Fruit fly (Drosophila melanogaster): ENCODE data around the gene grass.
A peak's percentile ranks its signal among the peaks of the same experiment; 100 is the strongest.

The grass gene

DNA sequence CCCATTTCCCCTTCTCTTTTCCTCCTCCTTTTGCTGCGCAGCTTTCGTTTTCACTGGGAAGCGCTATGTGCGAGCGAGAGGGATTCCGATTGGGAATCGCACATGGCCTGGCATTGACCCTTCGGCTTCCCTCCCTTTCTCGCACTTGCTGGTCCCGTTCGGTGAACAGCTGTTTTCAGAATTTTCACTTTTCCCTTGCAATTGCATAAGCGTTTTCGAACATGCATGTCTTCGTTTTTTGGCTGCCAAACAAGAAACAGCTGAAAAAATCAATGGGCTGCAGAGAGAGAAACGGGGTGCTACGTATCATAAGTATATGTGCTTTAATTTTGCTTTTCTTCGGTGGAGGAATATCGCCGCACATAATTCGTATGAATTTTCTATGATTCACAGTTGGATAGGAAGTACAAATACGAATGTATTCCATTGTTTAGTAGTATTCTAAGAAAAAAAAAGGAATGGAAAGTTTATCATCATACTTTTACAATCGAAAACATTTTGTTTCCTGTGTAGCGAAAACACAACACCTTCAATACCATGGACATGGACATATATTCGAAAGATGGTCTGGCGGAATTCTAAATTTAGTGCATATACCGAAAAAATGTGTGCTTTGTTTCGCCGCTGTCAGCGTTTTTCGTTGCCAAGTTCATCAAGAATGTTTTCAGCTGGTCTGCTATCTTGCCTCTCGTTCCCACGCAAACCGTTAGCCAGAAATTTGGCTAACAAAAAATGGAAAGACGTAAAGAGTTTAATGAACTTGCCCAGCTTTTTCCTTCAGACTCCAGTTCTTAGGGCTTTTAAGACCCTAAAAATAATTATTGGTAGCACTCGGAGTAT, 5.4 kb upstream of the grass start:
- TF ChIP-seq pan (optimal IDR thresholded peaks at IDR 0.05) = peak; percentile 47
- TF ChIP-seq CG8478 (optimal IDR thresholded peaks at IDR 0.05) = no peak
- no peak for TF ChIP-seq Dll (optimal IDR thresholded peaks at IDR 0.05)
- no peak for TF ChIP-seq EcR (GFP tag; optimal IDR thresholded peaks at IDR 0.05)

DNA sequence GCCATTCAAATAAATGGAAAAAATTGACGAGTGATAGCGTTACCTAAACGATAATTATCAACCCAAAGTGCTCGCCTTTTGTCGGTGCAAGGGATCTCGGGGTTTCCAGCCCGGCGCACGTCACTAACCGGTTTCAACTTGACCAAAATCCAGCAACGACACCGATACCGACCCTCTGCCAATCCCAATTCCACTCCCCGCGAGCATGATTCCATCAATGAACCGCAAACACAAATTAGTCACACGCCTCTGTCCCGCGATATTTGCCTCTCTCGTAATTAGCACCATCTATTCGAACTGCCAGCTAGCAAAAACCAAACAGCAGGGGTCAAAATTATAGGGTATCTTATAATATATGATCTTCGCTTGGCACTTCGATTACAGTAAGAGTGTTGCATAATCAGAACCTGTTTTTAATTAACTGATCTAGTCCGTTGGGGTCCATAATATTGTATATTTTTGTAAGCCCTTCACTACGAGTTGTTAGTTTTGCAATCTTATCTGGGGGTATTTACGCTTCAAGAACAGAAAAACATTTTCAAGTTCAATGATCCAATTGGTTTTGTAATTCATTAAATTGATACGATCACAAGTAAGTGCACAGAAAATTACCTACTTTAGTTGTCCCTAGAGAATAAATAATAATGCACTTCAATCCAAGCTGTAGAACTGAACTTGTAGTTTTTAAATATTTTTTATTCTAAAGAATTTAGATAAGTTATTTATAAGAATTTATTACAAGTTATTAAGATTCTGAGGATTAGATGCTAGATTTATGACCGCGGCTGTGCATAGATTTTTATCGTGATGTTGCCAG, 4.5 kb upstream of the grass start:
- TF ChIP-seq EcR (GFP tag; optimal IDR thresholded peaks at IDR 0.05) (no peak), Dll (optimal IDR thresholded peaks at IDR 0.05) (no peak), CG8478 (optimal IDR thresholded peaks at IDR 0.05) (no peak), usp (GFP tag; optimal IDR thresholded peaks at IDR 0.05) (no peak), psq (optimal IDR thresholded peaks at IDR 0.05) (no peak), pan (optimal IDR thresholded peaks at IDR 0.05) (no peak)

DNA sequence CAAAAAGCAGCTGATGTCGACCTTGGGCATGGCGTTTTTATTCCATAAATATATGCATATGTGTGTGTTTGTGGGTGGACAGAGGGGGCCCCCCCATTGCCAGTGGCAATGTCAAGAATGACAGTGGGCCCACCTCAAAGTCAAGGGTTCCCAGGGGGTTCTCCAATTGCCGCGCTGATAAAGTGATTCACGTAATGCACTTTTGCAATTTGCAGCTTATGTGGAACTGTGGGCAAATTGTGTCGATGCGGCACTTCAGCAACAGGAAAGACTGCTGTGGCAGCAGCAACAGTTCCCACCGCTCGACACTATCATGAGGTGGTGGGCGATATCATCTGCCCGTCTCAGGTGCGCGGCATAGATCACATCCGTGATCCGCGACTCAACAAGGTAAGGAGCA, 3.7 kb upstream of the grass start:
- no peak for TF ChIP-seq pan (optimal IDR thresholded peaks at IDR 0.05)
- TF ChIP-seq Dll (optimal IDR thresholded peaks at IDR 0.05) = no peak
- TF ChIP-seq EcR (GFP tag; optimal IDR thresholded peaks at IDR 0.05) = no peak
- no peak for TF ChIP-seq usp (GFP tag; optimal IDR thresholded peaks at IDR 0.05)
- no peak for TF ChIP-seq psq (optimal IDR thresholded peaks at IDR 0.05)
- no peak for TF ChIP-seq CG8478 (optimal IDR thresholded peaks at IDR 0.05)

DNA sequence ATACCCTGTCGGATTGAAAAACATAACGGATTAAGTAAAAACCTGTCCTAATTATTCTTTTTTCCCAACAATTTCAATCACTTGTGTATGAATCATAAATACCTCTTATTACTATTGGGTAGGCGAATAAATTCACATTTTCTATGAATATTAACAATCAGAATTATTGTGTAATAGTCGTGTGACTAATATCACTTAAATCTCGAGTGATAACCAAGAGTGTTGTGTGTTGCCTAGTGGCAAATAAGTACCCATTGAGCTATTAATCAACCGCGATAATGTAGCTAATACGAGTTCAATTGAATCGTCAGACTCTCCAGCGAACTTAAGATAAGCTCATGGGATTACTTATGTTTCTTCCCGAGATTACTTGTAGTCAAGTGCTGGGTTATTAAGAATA, 2.1 kb downstream of the grass start:
- no peak for TF ChIP-seq EcR (GFP tag; optimal IDR thresholded peaks at IDR 0.05)
- TF ChIP-seq pan (optimal IDR thresholded peaks at IDR 0.05) = no peak
- no peak for TF ChIP-seq CG8478 (optimal IDR thresholded peaks at IDR 0.05)
- TF ChIP-seq psq (optimal IDR thresholded peaks at IDR 0.05) = no peak

DNA sequence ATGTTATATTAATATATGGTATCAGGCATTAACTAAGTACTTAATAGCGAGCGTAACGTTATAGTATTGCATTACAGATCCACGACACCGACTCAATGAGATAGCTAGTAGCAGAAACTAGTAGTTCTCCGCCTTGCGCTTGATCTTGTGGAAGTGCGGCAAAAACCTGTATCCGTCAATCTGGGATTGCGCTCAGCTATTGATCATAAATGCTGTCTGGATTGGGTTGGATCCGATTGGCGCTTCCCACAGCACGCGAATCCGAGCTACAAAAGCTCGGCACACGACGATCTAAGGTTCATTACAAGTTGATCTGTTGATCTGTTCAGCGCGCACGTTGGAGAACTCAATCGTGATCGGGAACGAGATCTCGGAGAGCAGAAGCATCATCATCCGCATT, 3.1 kb downstream of the grass start, which contains the start of gene CG5909:
Gene CG5909, plus strand, starts transcription at position 301 of the 400 bp plus-strand sequence.
- TF ChIP-seq Dll (optimal IDR thresholded peaks at IDR 0.05) (no peak), psq (optimal IDR thresholded peaks at IDR 0.05) (no peak), pan (optimal IDR thresholded peaks at IDR 0.05) (no peak), CG8478 (optimal IDR thresholded peaks at IDR 0.05) (no peak), EcR (GFP tag; optimal IDR thresholded peaks at IDR 0.05) (no peak), usp (GFP tag; optimal IDR thresholded peaks at IDR 0.05) (no peak)

DNA sequence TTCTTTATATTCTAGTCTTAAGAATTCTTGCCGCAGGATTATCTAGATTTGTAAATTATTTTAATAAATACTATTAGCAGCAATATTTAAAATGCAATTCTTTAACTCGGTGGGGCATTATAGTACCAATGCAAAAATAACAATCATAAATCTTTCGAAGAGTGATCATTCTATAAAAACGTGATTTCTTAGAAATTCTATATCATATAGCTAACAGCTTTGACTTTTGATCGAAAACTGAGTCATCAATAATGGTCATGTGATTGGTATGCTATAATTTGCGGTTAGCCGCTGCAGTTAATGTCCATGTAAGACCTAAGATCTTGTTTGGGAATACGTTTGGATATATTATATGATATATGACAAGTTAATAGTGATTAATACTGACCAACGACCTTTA, 5.1 kb downstream of the grass start, which contains the start of gene ppk31:
Gene ppk31, plus strand, starts transcription at position 301 of the 400 bp plus-strand sequence.
- TF ChIP-seq usp (GFP tag; optimal IDR thresholded peaks at IDR 0.05) (no peak), psq (optimal IDR thresholded peaks at IDR 0.05) (no peak), CG8478 (optimal IDR thresholded peaks at IDR 0.05) (no peak), pan (optimal IDR thresholded peaks at IDR 0.05) (no peak), Dll (optimal IDR thresholded peaks at IDR 0.05) (no peak), EcR (GFP tag; optimal IDR thresholded peaks at IDR 0.05) (no peak)

DNA sequence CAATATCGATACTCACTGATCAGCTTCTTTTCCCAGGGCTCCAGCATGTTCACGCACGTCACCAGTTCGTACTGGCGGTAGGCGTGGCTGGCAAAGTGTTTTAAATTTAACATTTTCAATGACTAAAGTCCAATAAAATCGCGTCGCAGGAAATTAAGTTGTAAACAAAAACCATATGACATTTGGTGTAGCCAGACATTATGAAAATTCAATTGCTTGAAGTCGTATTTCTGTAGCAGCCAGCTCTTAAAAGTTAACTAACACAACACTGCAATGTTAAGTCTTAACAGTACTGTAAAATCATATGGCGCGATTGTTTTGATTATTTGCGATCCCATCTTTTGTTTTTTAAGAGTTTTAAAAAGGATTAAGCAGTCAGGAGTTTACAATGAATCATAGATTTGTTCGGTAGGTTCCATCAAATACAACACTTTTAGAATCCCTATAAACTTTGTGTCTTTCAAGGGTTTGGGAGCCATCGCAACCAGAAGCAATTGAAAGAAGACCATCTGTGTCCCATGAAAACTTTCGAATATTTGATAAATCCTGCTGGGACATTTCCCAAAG, 7.8 kb downstream of the grass start, which contains the start of the genes CG34293 and spn-D:
Gene CG34293, minus strand, starts transcription at position 160 of the 567 bp plus-strand sequence.
Gene spn-D, plus strand, starts transcription at position 301 of the 567 bp plus-strand sequence.
- no peak for TF ChIP-seq pan (optimal IDR thresholded peaks at IDR 0.05)
- TF ChIP-seq CG8478 (optimal IDR thresholded peaks at IDR 0.05) = no peak
- no peak for TF ChIP-seq Dll (optimal IDR thresholded peaks at IDR 0.05)
- TF ChIP-seq psq (optimal IDR thresholded peaks at IDR 0.05) = no peak
- TF ChIP-seq usp (GFP tag; optimal IDR thresholded peaks at IDR 0.05) = no peak
- no peak for TF ChIP-seq EcR (GFP tag; optimal IDR thresholded peaks at IDR 0.05)

DNA sequence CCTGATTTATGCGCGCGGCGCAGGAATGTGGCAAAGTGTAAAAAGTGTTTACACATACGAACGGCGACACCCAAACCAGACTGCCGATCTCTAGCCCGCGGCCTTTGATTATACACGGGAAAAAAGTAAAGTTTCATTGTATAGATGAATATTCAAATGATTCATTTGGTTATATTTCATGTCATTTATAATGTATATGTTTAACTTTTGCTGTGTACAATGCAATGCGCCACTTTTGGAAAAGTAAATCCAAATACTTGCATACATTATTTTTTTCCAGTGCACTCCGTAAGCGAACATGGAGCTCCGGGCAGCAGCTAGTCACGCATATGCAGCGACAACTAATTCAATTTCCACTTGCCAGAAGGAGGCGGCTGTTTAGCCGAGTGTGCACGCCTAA, 9.6 kb downstream of the grass start:
- TF ChIP-seq EcR (GFP tag; optimal IDR thresholded peaks at IDR 0.05) (no peak), psq (optimal IDR thresholded peaks at IDR 0.05) (no peak), CG8478 (optimal IDR thresholded peaks at IDR 0.05) (no peak), pan (optimal IDR thresholded peaks at IDR 0.05) (no peak)

DNA sequence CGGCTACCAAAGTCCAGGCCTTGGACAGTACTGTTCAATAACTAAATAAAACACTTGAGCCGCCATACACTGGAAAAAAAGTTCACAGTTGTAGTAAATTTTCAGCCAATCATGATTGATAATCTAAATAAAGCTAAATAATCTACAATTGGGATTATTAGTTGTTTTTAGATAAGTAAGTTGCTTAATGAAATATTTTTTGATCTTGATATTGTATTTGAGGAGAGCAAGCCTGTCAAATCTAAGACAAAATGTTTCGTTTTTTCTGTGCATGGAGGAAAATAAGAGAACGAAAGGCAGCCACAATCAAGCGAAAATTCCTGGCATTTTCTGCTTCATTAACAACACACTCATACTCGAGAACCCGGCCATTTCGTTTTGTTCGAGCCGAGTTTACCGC, 13.4 kb downstream of the grass start:
- no peak for TF ChIP-seq CG8478 (optimal IDR thresholded peaks at IDR 0.05)

DNA sequence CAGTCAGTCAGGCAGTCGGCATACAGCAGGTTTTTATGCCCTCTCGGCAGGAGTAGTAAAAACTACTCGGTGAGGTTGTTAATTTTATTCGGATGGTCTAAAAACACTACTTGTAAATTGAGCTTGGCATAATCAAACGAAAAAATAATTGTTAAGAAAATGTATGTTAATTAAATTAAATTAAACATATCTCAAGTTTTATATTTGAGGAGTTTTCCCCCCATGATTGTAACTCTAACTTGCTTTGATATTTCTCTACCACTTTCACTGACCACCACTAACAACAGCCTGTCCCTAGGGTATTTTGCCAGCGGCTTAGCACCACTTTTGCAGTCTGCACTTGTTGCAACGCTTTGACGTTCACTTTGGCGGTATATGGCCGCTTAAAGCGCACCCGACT, 18.0 kb downstream of the grass start:
- no peak for TF ChIP-seq EcR (GFP tag; optimal IDR thresholded peaks at IDR 0.05)
- TF ChIP-seq pan (optimal IDR thresholded peaks at IDR 0.05) = no peak
- no peak for TF ChIP-seq Dll (optimal IDR thresholded peaks at IDR 0.05)

DNA sequence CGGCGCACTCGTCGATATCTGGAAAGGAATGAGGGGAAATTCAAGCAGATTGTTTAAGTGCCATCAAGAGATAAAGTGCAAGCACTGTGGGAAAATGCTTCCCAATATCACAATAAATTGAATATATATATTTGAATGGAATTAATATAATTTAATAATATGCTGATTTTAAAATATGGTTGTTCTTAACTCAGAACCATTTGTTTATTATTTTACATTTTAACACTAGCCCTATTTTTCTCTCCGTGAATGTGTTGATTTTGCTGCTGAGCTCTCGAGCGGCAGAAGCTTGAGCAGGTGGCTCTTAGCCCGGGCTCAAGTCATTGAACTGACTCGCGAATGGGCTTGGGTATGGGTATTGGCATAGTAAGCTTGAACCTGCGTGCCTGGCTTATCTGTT, 19.8 kb downstream of the grass start:
- TF ChIP-seq Dll (optimal IDR thresholded peaks at IDR 0.05) (no peak), CG8478 (optimal IDR thresholded peaks at IDR 0.05) (no peak), EcR (GFP tag; optimal IDR thresholded peaks at IDR 0.05) (no peak), psq (optimal IDR thresholded peaks at IDR 0.05) (no peak), usp (GFP tag; optimal IDR thresholded peaks at IDR 0.05) (no peak), pan (optimal IDR thresholded peaks at IDR 0.05) (no peak)
